Fruit fly (Drosophila melanogaster) S2 (cell line): ENCODE measurements around the gene CG43999.

Source experiments
- CG8478 ChIP-seq: fragments of >200 bp; optimal IDR thresholded peaks from 2 replicates; lab custom pipeline; 2018
- CTCF ChIP-seq, 2 experiments: fragments of >200 bp; optimal IDR thresholded peaks; 2 replicates each; lab custom pipeline; 2018

The CG43999 gene

DNA sequence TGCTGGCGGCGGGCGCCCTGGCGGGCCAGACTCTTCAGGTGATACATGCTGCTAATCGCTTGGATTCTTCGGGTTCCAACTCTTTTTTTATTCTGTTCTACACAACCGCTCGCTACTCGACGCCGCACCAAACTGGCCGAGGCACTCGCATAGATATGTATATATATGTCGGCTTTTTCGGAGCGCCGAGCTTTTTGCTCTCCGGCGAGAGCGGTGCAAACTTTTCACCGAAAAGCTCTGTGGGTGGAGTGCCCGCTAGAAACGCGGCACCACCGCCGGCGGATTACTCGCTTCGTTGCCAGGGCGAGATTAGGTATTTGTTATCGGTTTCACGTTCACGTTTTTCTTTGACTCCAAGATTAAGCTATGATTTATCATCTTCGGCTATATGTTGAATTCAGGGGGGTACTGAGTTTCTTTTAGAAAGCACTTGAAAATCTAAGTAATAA is 14.2 kb upstream of the CG43999 start, which contains the start of gene Gdh:
Gene Gdh, minus strand, starts transcription at position 137 of the 449 bp plus-strand sequence.
- TF ChIP-seq CTCF (optimal IDR thresholded peaks at IDR 0.05; lab: Kevin White, UChicago) = no peak
- TF ChIP-seq CG8478 = no peak

DNA sequence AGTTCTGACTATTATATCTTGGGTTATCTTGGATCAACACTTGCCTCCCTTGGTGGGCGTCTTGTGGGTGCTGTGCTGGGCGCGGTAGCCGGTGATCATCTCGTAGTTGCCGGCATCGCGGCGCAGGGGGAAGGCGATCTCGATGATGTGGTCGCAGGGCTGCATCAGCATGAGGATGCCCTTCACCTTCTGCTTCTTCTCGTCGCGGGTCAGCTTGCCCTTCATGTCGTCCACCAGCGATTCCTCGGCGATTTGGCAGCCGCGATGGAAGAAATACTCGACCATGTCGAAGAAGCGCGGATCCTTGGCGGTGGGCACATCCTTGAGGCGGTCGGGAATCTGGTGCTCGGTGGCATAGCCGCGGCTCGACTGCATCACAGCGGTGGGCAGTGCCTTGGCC is 13.8 kb upstream of the CG43999 start:
- no peak for TF ChIP-seq CTCF (optimal IDR thresholded peaks at IDR 0.05; lab: Kevin White, UChicago)
- TF ChIP-seq CG8478 = no peak

DNA sequence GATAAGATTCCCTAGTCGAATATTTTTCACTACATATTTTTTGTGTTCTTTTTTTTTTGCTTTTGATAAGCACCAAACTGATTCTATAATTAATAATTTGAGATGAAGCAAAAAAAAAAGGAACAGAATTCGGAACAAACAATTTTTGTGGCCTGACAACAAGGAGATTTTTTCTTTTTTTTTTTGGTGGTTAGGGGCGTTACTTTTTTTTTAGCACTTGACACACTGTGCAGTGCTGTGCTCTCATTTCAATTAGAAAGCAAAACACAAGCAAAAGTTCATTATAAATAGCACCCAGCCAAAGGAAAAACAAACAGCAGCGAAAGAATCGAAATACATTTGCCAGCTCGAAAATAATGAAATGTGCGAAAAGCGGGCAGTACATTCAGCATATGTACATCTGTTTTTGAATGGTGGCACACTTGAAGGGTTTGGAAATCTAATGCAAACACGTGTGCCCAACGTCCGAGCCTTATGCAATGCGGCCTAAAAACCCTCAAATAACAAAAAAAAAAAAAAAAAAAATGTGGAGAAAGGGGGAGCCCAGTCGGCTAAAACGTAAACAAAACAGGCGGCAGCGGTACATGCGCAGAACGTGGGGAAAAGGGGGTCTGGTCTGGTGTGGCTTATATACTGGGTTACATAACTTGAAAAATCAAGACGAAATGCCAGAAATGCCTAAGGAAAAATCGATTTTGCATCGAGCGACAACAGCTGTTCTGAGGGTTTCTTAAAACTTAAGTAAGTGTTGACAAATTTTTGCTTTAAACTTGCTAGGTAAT is 13.0 kb upstream of the CG43999 start:
- TF ChIP-seq CG8478 = no peak
- no peak for TF ChIP-seq CTCF (optimal IDR thresholded peaks at IDR 0.05; lab: Kevin White, UChicago)

DNA sequence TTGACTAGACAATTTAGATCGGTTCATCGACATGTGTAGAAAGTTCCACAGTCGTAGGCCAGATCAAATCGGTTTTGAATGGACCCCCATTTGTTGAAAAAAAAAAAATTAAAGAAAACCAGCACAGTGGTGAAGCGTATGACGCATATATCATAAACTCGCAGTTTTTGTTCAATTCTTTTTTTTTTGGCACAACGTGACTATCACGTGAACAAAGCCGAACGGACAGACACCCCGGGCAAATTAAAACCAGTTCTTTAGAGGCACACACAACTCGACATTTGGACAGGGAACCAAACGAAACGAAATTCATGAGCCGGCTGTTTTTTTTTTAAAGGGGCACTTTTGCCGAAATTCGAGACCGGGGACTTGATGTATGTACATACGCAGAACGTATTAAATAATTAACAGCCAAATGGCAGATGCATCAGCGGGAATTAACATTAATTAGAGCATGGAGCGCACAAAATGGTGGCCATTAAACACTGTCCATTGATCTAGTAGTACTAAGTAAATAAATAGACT is 12.1 kb upstream of the CG43999 start:
- TF ChIP-seq CG8478 (no peak), CTCF (optimal IDR thresholded peaks at IDR 0.05; lab: Kevin White, UChicago) (no peak)

DNA sequence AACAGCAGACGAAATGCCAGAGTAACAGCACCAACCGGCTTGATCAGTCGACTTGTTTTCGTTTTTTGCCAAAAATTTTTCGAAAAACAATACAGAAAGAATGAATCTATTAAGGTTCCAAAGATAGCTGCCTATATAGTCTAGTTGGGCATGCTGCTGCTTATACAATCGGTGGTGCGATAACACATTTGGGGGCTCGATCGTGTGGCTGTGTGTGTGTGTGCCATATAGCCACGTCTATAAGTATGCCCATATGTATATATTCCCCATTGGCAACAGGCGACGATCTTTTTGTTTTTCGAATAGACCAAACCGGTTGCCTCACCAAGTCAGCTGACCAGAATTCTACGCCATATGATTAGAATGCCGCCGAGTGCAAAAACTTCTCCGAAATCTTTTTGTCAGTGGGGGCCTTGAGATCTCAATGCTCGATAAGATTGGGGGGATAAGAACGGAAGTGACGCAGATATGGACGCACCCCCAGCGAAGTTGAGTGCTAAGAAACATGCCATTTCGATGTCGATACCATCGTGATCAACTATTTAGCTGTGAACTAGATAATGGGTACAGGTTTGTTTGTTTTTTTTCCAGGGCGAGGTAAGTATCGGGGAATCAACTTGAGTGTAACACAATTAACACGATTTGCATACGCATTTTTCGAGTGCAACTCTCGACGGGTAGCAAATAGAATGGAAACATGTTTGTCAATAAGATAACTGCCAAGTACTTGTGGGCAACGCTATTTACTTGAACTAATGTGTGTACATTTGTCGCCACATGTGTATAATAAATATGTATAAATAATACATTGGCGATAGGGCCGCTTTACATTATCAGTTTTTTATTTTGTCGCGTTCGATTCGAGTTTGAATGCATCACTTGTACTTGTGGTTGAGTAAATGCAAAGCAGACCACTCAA is 11.4 kb upstream of the CG43999 start:
- TF ChIP-seq CG8478 (no peak), CTCF (optimal IDR thresholded peaks at IDR 0.05; lab: Kevin White, UChicago) (no peak)

DNA sequence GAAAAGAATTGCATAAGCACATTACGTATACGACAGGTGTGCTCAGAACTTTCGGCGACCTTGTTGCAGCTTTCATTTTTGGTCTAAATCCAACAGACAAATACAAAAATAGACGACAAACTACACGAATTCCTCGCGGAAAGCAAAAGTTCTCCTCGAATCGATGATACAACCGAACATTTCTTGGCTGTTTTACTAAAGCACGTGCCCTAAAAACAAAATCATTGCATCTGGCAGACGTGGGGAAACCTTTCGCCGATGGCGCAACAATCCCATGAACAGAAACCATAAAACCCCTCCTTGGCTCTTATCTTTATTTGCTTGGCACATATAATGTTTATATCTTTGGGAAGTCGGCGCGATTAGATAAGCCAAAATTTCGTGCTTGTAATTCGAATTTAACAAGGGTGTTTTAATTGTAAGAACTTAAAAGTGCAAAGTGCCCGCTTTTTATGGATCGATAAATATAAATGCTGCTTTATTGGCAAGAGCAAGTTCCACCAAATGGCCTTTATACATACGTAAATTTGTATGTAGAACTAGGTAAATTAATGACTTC is 9.8 kb upstream of the CG43999 start:
- TF ChIP-seq CTCF (optimal IDR thresholded peaks at IDR 0.05; lab: Kevin White, UChicago) (no peak), CG8478 (no peak)

DNA sequence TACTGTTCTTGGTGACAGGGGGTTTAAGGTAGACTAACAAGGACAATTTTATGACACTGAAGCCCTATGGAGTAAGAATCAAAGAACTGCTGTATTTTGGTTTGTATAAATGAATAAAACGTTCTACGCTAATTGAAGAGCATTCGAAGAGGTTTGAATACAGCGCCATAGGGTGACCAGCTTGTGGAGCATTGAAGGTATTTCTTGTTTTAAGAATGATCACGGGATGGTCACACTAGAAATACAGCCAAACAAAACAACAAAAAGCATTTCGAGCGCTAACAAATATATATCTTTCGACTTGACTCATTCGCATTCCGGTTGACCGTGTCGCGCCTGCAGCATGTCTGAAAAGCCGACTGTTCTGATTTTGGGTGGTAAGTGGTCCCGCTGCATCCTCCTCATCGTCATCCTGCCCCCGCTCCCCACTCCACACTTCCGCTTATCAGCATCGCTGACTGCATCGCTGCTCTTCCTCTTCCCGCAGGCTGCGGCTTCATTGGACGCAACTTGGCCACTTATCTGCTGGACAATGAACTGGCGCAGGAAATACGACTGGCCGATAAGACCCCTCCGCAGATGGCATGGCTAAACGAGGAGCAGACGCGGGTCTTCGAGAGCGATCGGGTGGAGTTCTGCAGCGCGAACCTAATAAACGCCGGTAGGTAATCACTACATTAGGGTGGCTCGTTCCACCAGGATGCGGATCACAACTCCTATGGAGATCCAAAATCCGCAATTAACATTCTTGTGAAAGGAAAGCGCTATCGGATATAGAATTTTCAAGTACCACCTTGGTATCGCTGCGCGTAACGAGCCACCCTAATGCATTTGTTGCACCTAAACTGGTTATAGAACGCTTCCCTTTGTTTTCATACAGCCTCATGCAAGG is 5.1 kb upstream of the CG43999 start, which contains the start of gene CG5854:
Gene CG5854, plus strand, starts transcription at position 229 of the 892 bp plus-strand sequence.
- TF ChIP-seq CG8478 (no peak), CTCF (optimal IDR thresholded peaks at IDR 0.05; lab: Kevin White, UChicago) (no peak)

DNA sequence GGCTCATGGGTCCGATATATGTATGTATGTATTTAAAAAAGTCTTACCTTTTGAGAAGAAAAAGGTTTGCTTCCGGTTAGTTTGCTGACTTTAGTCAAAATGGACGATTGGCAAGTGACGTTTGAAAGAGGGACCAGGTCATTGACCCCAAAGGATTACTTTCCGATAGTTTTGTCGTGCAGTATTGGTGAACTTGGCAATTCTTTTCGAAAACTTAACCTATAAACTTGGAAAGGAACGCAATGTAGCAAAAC is 4.6 kb upstream of the CG43999 start, which contains the start of gene RpS19b:
Gene RpS19b, minus strand, starts transcription at position 101 of the 254 bp plus-strand sequence.
- TF ChIP-seq CTCF (optimal IDR thresholded peaks at IDR 0.05; lab: Kevin White, UChicago) (no peak), CG8478 (no peak)

DNA sequence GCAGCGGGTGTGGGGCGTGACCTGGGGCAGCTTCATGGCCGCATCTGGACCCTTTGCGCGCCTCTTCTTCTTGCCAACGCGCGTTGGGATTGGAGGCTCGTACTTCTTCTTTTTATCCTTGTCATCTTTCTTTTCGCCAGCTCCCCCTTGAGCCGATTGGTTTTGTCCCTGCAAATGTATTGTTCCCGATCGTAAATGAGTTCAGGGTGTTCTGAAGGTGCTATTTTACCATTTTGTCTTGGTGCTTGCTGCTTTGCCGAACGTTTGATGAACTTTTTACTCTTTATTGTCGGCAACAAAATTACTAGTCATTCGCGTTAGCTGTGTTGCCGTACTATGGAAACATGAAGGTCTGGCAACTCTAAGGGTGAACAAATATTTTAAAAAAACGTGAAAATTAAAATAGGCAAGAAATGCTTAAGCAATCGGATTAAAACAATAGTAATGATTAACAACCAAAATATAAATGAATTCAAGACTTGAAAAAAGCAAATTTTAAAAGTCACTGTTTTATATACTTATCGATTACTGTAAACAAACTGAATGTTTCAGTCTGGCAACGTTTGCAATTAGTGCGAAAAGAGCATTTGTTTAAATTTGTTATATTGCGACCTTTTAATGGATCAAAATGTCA is 2.4 kb upstream of the CG43999 start, which contains the start of the genes Rpt2 and CG13599:
Gene Rpt2, minus strand, starts transcription at position 464 of the 634 bp plus-strand sequence.
Gene CG13599, plus strand, starts transcription at position 545 of the 634 bp plus-strand sequence.
- no peak for TF ChIP-seq CG8478
- TF ChIP-seq CTCF (optimal IDR thresholded peaks at IDR 0.05; lab: Kevin White, UChicago) = no peak

DNA sequence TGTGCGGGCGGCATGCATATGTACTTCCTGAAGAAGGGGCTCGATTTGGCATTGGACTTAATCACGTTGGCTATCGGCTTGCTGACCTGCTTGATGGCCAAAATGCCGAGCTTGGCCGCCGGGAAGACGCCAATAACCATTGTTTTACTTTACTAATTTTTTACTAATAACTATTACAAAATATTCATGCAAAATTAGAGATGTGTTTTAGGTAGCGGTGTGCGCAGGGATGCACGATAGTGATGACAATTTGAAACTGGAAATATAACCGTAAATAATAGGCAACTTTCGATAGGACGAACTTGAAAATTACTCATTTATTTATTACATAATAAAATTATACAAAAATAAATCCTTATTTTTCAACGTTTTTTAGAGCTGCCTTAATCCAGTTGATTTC is 1.4 kb downstream of the CG43999 start, which contains the start of gene CG13601:
Gene CG13601, minus strand, starts transcription at position 206 of the 400 bp plus-strand sequence.
- no peak for TF ChIP-seq CG8478
- no peak for TF ChIP-seq CTCF (optimal IDR thresholded peaks at IDR 0.05; lab: Kevin White, UChicago)

DNA sequence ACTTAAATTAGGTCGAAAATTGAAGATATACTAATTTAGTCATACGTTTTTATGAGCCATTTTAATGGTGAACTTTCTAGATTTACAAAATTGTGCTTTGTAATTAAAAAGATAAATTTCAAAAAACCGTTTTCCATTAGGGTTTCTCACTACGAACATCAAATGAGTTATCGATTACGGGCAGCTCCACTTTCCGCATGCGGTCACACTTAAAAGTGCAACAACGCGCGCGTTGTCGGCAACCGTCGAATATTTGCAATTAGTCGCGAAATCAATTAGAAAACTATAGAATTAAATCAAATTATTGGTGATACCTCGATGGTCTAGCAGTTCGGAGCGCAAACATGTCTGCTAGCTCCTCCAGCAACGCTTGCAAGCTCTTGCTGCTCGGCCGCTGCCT is 4.6 kb downstream of the CG43999 start, which contains the start of gene Ndc1:
Gene Ndc1, plus strand, starts transcription at position 200 of the 400 bp plus-strand sequence.
- no peak for TF ChIP-seq CG8478

DNA sequence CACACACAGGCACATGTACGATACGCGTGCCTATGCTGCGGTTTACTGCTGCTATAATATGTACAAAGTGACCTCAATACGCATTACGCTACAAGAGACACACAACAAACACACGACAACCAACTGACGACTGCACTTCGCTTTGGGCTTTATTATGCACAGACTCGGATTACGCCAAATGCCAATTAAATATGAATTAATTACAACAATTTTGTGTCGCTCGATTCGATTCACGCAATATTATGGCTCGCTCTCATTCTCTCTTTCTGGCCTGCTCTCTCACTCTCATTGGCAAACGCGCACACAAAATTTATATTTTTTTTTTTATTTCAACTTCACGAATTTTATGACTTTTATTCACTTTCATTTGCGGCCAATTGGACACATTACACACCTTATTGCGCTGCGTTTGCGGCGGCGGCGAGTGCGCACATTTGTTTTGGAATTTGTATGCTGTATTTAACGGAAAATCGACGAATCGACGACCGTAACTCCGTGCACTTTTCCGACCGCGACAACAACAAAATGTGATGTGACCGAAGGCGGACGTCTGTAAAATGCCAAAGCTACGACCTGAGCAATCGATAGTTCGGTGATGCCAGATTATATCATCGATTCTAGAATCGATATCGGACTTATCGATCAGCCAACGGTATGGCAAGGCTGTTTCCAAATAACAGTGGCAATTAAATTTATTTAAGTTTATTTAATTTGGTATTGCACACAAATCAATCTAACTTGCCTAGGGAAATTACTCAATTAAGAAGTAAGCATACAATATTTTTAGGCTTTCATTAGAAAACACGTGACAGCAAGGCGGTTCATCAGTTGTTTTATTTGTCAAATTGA is 6.1 kb downstream of the CG43999 start, which contains the start of the genes sba and CG31141:
Gene sba, minus strand, starts transcription at position 472 of the 849 bp plus-strand sequence.
Gene CG31141, plus strand, starts transcription at position 799 of the 849 bp plus-strand sequence.
- peak; percentile 9 to 50 for TF ChIP-seq CTCF (optimal IDR thresholded peaks at IDR 0.05; lab: Kevin White, UChicago)
- TF ChIP-seq CG8478 = no peak
